Worm (Caenorhabditis elegans) whole organism, L2 larva: Measurements from ENCODE around the gene C52E4.7.

Experiments used
- ceh-82 ChIP-seq: fragments of 150-350 bp; optimal IDR thresholded peaks from 2 replicates; lab custom pipeline; 2014; ENCODE audit warnings: missing biosample characterization, missing genetic modification characterization
- crh-2 ChIP-seq: sonication (generic microtip); optimal IDR thresholded peaks from 2 replicates; lab custom pipeline; 2017; ENCODE audit warnings: missing biosample characterization, missing genetic modification characterization
- elt-3 ChIP-seq: sonication (generic microtip); optimal IDR thresholded peaks from 2 replicates; lab custom pipeline; 2017; ENCODE audit warnings: missing biosample characterization, missing genetic modification characterization
- fos-1 ChIP-seq: fragments of 150-350 bp; optimal IDR thresholded peaks from 2 replicates; lab custom pipeline; 2014; ENCODE audit warnings: missing biosample characterization, missing genetic modification characterization
- lin-13 ChIP-seq: fragments of 150-350 bp; optimal IDR thresholded peaks from 2 replicates; lab custom pipeline; 2014; ENCODE audit warnings: missing biosample characterization, missing genetic modification reagents, missing genetic modification characterization
- lsy-2 ChIP-seq, 2 experiments: fragments of 150-350 bp in 1 of 2; sonication (generic microtip) in 1 of 2; optimal IDR thresholded peaks; 2 replicates each; lab custom pipeline; 2014 to 2017; ENCODE audit warnings: missing biosample characterization in 2 of 2, missing genetic modification characterization in 2 of 2
- mab-5 ChIP-seq: fragments of 150-350 bp; optimal IDR thresholded peaks from 2 replicates; lab custom pipeline; 2014; ENCODE audit warnings: missing biosample characterization, missing genetic modification characterization
- sem-4 ChIP-seq: fragments of 150-350 bp; optimal IDR thresholded peaks from 2 replicates; lab custom pipeline; 2014; ENCODE audit warnings: missing biosample characterization, missing genetic modification reagents, missing genetic modification characterization
- unc-39 ChIP-seq: fragments of 150-350 bp; optimal IDR thresholded peaks from 2 replicates; lab custom pipeline; 2014; ENCODE audit warnings: missing biosample characterization, missing genetic modification characterization
- unc-62 ChIP-seq: fragments of 150-350 bp; optimal IDR thresholded peaks from 2 replicates; lab custom pipeline; 2014; ENCODE audit warnings: missing biosample characterization, missing genetic modification reagents, missing genetic modification characterization
- zag-1 ChIP-seq: fragments of 150-350 bp; optimal IDR thresholded peaks from 2 replicates; lab custom pipeline; 2014; ENCODE audit warnings: missing biosample characterization, missing genetic modification characterization

DNA sequence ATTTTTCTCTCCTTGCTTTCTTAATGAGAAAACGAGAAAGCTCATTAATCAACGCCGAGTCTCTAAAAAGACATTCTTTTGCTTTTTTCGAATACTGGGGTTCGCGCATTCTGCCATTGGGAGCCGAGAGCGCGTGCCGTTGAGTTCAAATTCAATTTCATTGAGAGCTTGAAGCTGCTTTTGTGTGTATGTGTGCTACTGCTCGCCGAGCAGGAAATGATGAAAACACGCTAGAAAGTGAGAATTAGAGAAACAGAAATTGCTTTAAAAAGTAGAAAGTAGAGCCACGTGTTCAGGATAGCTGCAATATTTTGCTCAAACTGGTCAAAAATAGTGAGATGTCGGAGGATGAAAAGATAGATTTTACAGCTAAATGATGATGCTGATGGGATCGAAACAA, 31.6 kb downstream of the C52E4.7 start:
- peak in 1 of 2 experiments; percentile 60 for TF ChIP-seq lsy-2 (tag; optimal IDR thresholded peaks at IDR 0.05; lab: Kevin White, UChicago)
- peak; percentile 46 for TF ChIP-seq zag-1 (tag; lab: Kevin White, UChicago)
- no peak for TF ChIP-seq mab-5
- no peak for TF ChIP-seq fos-1 (tag; lab: Kevin White, UChicago)
- TF ChIP-seq sem-4: no peak
- TF ChIP-seq ceh-82: no peak
- no peak for TF ChIP-seq unc-62 (GFP tag; lab: Kevin White, UChicago)
- no peak for TF ChIP-seq crh-2
- TF ChIP-seq unc-39 (tag; lab: Kevin White, UChicago): no peak
- TF ChIP-seq lin-13 (GFP tag; lab: Kevin White, UChicago): no peak
- no peak for TF ChIP-seq elt-3 (tag; lab: Kevin White, UChicago)
